Worm (Caenorhabditis elegans): ENCODE data around the gene srh-223.

The srh-223 gene

ce11 chrIV:4014341-4014826, 32.7 kb downstream of the srh-223 start:
- TF ChIP-seq lsy-2 (tag; optimal IDR thresholded peaks at IDR 0.05) (no peak), ham-2 (GFP tag; optimal IDR thresholded peaks at IDR 0.05) (no peak), ztf-11 (tag; optimal IDR thresholded peaks at IDR 0.05) (no peak), bed-3 (GFP tag; optimal IDR thresholded peaks at IDR 0.05) (no peak), unc-62 (GFP tag; optimal IDR thresholded peaks at IDR 0.05) (no peak), nhr-2 (tag; optimal IDR thresholded peaks at IDR 0.05) (no peak), M03D4.4 (tag; optimal IDR thresholded peaks at IDR 0.05) (no peak), lin-13 (tag; optimal IDR thresholded peaks at IDR 0.05) (no peak), unc-120 (tag; optimal IDR thresholded peaks at IDR 0.05; ENCODE audit: poor library complexity, severe bottlenecking) (no peak), ces-1 (GFP tag; optimal IDR thresholded peaks at IDR 0.05) (no peak), unc-39 (tag; optimal IDR thresholded peaks at IDR 0.05) (no peak), cnd-1 (tag; optimal IDR thresholded peaks at IDR 0.05) (no peak)

ce11 chrIV:4015660-4016059, 34.0 kb downstream of the srh-223 start:
- TF ChIP-seq elt-1 (tag; optimal IDR thresholded peaks at IDR 0.05; ENCODE audit: borderline replicate concordance, insufficient read depth): no peak
- TF ChIP-seq lin-32 (GFP tag; optimal IDR thresholded peaks at IDR 0.05): no peak
- TF ChIP-seq ces-1 (GFP tag; optimal IDR thresholded peaks at IDR 0.05): no peak
- TF ChIP-seq ztf-11 (tag; optimal IDR thresholded peaks at IDR 0.05): no peak
- TF ChIP-seq cnd-1 (tag; optimal IDR thresholded peaks at IDR 0.05): no peak
- no peak for TF ChIP-seq M03D4.4 (tag; optimal IDR thresholded peaks at IDR 0.05)
- no peak for TF ChIP-seq nhr-2 (tag; optimal IDR thresholded peaks at IDR 0.05)
- TF ChIP-seq blmp-1 (tag; optimal IDR thresholded peaks at IDR 0.05): no peak
- no peak for TF ChIP-seq sptf-1 (tag; optimal IDR thresholded peaks at IDR 0.05)
- no peak for TF ChIP-seq nhr-28 (tag; optimal IDR thresholded peaks at IDR 0.05)

DNA sequence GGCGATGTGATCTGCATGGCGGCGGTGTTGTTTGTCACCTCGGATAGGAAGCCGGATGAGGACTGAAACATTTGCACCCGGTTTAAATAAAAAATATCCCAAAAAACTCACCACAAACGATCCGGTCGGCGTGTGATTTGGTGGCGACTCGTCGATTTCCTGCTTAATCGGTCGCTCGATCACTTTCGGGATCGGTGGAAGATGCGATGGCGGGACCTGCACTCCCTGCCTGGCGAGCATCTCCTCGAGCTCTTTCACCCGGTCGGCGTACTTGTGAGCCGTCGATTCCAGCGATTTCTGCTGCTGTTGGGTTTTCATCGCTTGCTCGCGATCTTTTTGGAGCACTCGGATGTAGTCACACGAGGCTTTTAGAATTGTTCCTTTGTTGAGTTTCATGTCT, 35.0 kb downstream of the srh-223 start:
- TF ChIP-seq M03D4.4 (tag; optimal IDR thresholded peaks at IDR 0.05): no peak
- no peak for TF ChIP-seq ceh-43 (GFP tag; optimal IDR thresholded peaks at IDR 0.05)
- no peak for TF ChIP-seq lsy-2 (tag; optimal IDR thresholded peaks at IDR 0.05)
- no peak for TF ChIP-seq sptf-1 (tag; optimal IDR thresholded peaks at IDR 0.05)

ce11 chrIV:4018692-4019387, 37.1 kb downstream of the srh-223 start:
- TF ChIP-seq nhr-28 (tag; optimal IDR thresholded peaks at IDR 0.05): no peak
- TF ChIP-seq elt-1 (tag; optimal IDR thresholded peaks at IDR 0.05; ENCODE audit: borderline replicate concordance, insufficient read depth): peak; percentile 17

DNA sequence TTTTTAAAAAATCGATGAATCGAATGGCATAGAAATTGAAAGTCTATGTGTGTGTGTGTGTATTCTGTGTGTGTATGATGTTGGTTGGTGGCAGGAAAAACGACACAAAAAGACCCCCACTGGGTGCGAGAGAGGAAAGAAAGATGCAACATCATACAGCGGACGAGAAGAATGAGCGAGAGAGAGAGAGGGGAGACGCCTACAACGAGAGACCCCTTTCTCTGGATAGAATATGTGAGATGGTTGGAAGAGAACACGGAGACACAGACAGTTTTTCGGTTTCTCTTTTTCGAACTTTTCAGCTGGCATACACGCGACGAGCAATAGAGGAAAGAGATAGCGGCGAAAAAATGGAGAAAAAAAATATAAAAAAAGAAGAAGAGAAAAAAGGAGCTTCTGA, 38.1 kb downstream of the srh-223 start:
- TF ChIP-seq cnd-1 (tag; optimal IDR thresholded peaks at IDR 0.05) (no peak), blmp-1 (tag; optimal IDR thresholded peaks at IDR 0.05) (no peak), sptf-1 (tag; optimal IDR thresholded peaks at IDR 0.05) (peak; percentile 35), lin-32 (GFP tag; optimal IDR thresholded peaks at IDR 0.05) (peak; percentile 34), nhr-2 (tag; optimal IDR thresholded peaks at IDR 0.05) (no peak), ceh-43 (GFP tag; optimal IDR thresholded peaks at IDR 0.05) (no peak), nhr-76 (tag; optimal IDR thresholded peaks at IDR 0.05) (no peak), zip-8 (tag; optimal IDR thresholded peaks at IDR 0.05) (no peak), M03D4.4 (tag; optimal IDR thresholded peaks at IDR 0.05) (no peak), unc-62 (GFP tag; optimal IDR thresholded peaks at IDR 0.05) (peak; percentile 60), lsy-2 (tag; optimal IDR thresholded peaks at IDR 0.05) (no peak), mab-5 (tag; optimal IDR thresholded peaks at IDR 0.05) (no peak), bed-3 (GFP tag; optimal IDR thresholded peaks at IDR 0.05) (no peak), hlh-1 (tag; optimal IDR thresholded peaks at IDR 0.05) (peak; percentile 56), ceh-39 (tag; optimal IDR thresholded peaks at IDR 0.05) (no peak), unc-39 (tag; optimal IDR thresholded peaks at IDR 0.05) (no peak), unc-120 (tag; optimal IDR thresholded peaks at IDR 0.05; ENCODE audit: poor library complexity, severe bottlenecking) (peak; percentile 63), lin-13 (tag; optimal IDR thresholded peaks at IDR 0.05) (peak; percentile 22), mep-1 (tag; optimal IDR thresholded peaks at IDR 0.05) (peak; percentile 32)

DNA sequence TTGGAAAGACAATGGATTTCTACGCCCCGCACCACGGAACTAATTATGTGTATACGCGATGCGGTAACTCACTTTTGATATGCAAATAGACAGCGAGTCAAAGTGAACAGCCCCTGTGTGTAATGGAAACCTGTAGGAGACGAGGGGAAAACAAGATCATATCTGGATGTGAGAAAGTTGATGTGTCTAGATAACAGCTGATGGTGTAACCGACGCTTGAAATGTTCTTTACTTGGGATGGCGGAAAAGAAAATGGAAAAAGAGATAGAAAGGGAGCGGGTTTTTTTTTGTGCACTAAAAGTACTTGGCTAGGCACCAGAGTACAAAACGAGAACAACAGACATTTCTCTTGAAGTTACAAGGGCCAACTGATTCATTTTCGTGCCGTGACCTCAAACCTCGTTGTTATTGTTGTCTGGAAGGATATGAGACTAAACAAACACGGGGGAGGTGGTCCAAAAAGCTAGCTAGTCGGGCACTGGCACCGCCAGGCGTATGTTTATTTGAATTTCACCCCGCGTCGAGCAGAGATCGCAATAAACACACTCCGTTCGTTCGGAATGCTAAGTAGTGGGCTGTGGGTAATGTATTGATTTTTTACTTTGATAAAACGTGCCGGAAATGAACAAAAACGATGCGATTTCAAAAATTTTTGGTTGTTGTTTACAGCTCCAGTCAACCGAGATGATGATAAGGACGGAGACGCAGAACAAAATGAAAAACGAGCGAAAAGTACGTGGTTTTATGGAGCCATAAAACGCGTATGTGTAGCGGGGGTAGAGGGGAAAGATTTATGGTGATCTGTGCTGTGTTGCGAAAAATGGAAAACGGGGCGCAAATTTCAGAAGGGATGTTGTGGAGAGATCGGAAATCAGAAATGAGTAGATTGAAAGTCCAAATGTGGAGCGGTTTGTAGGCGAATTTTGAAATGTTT, 40.4 kb downstream of the srh-223 start:
- TF ChIP-seq mls-2 (tag; optimal IDR thresholded peaks at IDR 0.05) (no peak), pha-4 (tag; optimal IDR thresholded peaks at IDR 0.05) (peak; percentile 26), ces-1 (GFP tag; optimal IDR thresholded peaks at IDR 0.05) (peak; percentile 35), lsy-2 (tag; optimal IDR thresholded peaks at IDR 0.05) (no peak), elt-1 (tag; optimal IDR thresholded peaks at IDR 0.05; ENCODE audit: borderline replicate concordance, insufficient read depth) (peak; percentile 23), blmp-1 (tag; optimal IDR thresholded peaks at IDR 0.05) (peak; percentile 24), unc-62 (GFP tag; optimal IDR thresholded peaks at IDR 0.05) (peak; percentile 18)

Measured in whole organism, mixed stage, embryonic.